Worm (Caenorhabditis elegans) whole organism, young adult: Measurements from ENCODE around the gene F53H4.2.

Experiments
- B0035.1 ChIP-seq: sonication (generic microtip); optimal IDR thresholded peaks from 2 replicates; lab custom pipeline; 2016; ENCODE audit warnings: missing genetic modification characterization, mild to moderate bottlenecking, missing compliant biosample characterization, missing genotype, missing genetic modification reagents
- F22D6.2 ChIP-seq: sonication (generic microtip); optimal IDR thresholded peaks from 2 replicates; lab custom pipeline; 2016; ENCODE audit warnings: mild to moderate bottlenecking, missing genetic modification characterization, missing compliant biosample characterization
- F23B12.7 ChIP-seq: sonication (generic microtip); optimal IDR thresholded peaks from 2 replicates; lab custom pipeline; 2017; ENCODE audit warnings: missing genetic modification characterization, mild to moderate bottlenecking, missing compliant biosample characterization, antibody characterized with exemption, moderate library complexity; ENCODE audit not compliant: insufficient read depth
- F52B5.7 ChIP-seq: sonication (generic microtip); optimal IDR thresholded peaks from 2 replicates; lab custom pipeline; 2016; ENCODE audit warnings: mild to moderate bottlenecking, missing genetic modification characterization, missing compliant biosample characterization
- Y53F4B.3 ChIP-seq: fragments of 200-800 bp; sonication (Bioruptor generic); IDR thresholded peaks from 2 replicates; pipeline ENCODE4 v1.3.6; 2022; ENCODE audit warnings: missing genetic modification reagents, missing genetic modification characterization, missing compliant biosample characterization
- Y95B8A.8 ChIP-seq: fragments of 200-800 bp; sonication (Bioruptor generic); IDR thresholded peaks from 2 replicates; pipeline ENCODE4 v1.3.6; 2022; ENCODE audit warnings: missing genetic modification reagents, missing genetic modification characterization, missing compliant biosample characterization
- ZK185.1 ChIP-seq: sonication (generic microtip); optimal IDR thresholded peaks from 2 replicates; lab custom pipeline; 2016; ENCODE audit warnings: mild to moderate bottlenecking, missing genetic modification characterization, missing compliant biosample characterization; ENCODE audit not compliant: poor library complexity, severe bottlenecking
- bed-1 ChIP-seq: fragments of 200-800 bp; sonication (Bioruptor generic); IDR thresholded peaks from 2 replicates; pipeline ENCODE4 v1.3.6; 2022; ENCODE audit warnings: missing genetic modification reagents, missing genetic modification characterization, missing compliant biosample characterization
- ceh-58 ChIP-seq: fragments of 200-800 bp; sonication (Bioruptor generic); IDR thresholded peaks from 2 replicates; pipeline ENCODE4 v1.3.6; 2022; ENCODE audit warnings: missing genetic modification characterization, missing compliant biosample characterization
- chd-7 ChIP-seq: sonication (generic microtip); optimal IDR thresholded peaks from 2 replicates; lab custom pipeline; 2016; ENCODE audit warnings: mild to moderate bottlenecking, missing genetic modification characterization, moderate library complexity, missing compliant biosample characterization
- dpff-1 ChIP-seq: sonication (generic microtip); optimal IDR thresholded peaks from 2 replicates; lab custom pipeline; 2017; ENCODE audit warnings: mild to moderate bottlenecking, missing genetic modification characterization, missing compliant biosample characterization
- efl-1 ChIP-seq: fragments of 150-350 bp; optimal IDR thresholded peaks from 2 replicates; lab custom pipeline; 2014; ENCODE audit warnings: missing biosample characterization, missing genetic modification reagents, missing genetic modification characterization
- egl-44 ChIP-seq: fragments of 200-800 bp; sonication (Bioruptor generic); IDR thresholded peaks from 2 replicates; pipeline ENCODE4 v1.3.6; 2022; ENCODE audit warnings: missing genetic modification reagents, missing genetic modification characterization, missing compliant biosample characterization
- ekl-4 ChIP-seq: fragments of 200-800 bp; sonication (Bioruptor generic); IDR thresholded peaks from 2 replicates; pipeline ENCODE4 v1.3.6; 2022; ENCODE audit warnings: missing genetic modification reagents, missing genetic modification characterization, missing compliant biosample characterization
- fkh-3 ChIP-seq: sonication (generic microtip); optimal IDR thresholded peaks from 2 replicates; lab custom pipeline; 2016; ENCODE audit warnings: mild to moderate bottlenecking, missing genetic modification characterization, missing compliant biosample characterization
- hlh-12 ChIP-seq: sonication (generic microtip); optimal IDR thresholded peaks from 2 replicates; lab custom pipeline; 2016; ENCODE audit warnings: missing genetic modification characterization, missing compliant biosample characterization
- hmg-20 ChIP-seq: fragments of 200-800 bp; sonication (Bioruptor generic); IDR thresholded peaks from 2 replicates; pipeline ENCODE4 v1.3.6; 2022; ENCODE audit warnings: missing genetic modification reagents, missing genetic modification characterization, missing compliant biosample characterization
- lag-1 ChIP-seq: fragments of 200-800 bp; sonication (Bioruptor generic); IDR thresholded peaks from 2 replicates; pipeline ENCODE4 v1.3.6; 2022; ENCODE audit warnings: missing genetic modification reagents, missing genetic modification characterization, missing compliant biosample characterization
- lin-26 ChIP-seq: fragments of 200-800 bp; sonication (Bioruptor generic); IDR thresholded peaks from 2 replicates; pipeline ENCODE4 v1.3.6; 2022; ENCODE audit warnings: missing genetic modification reagents, missing genetic modification characterization, missing compliant biosample characterization
- lsl-1 ChIP-seq: fragments of 200-800 bp; sonication (Bioruptor generic); optimal IDR thresholded peaks from 2 replicates; lab custom pipeline; 2018; ENCODE audit warnings: mild to moderate bottlenecking, missing genetic modification characterization, moderate library complexity, missing compliant biosample characterization
- mes-4 ChIP-seq: sonication (generic microtip); optimal IDR thresholded peaks from 2 replicates; lab custom pipeline; 2016; ENCODE audit warnings: missing genotype, missing genetic modification characterization, missing compliant biosample characterization
- nfya-1 ChIP-seq: sonication (generic microtip); optimal IDR thresholded peaks from 2 replicates; lab custom pipeline; 2017; ENCODE audit warnings: antibody characterized with exemption, missing compliant biosample characterization, missing genetic modification characterization, borderline replicate concordance; ENCODE audit not compliant: insufficient read depth
- nhr-80 ChIP-seq: sonication (generic microtip); optimal IDR thresholded peaks from 2 replicates; lab custom pipeline; 2016; ENCODE audit warnings: missing genetic modification characterization, missing compliant biosample characterization
- rcor-1 ChIP-seq: fragments of 200-800 bp; sonication (Bioruptor generic); IDR thresholded peaks from 2 replicates; pipeline ENCODE4 v1.3.6; 2022; ENCODE audit warnings: missing genetic modification reagents, missing genetic modification characterization, missing compliant biosample characterization
- repo-1 ChIP-seq: sonication (generic microtip); optimal IDR thresholded peaks from 2 replicates; lab custom pipeline; 2017; ENCODE audit warnings: mild to moderate bottlenecking, missing genetic modification characterization, missing compliant biosample characterization
- rpc-1 ChIP-seq, 2 experiments: fragments of 150-350 bp in 1 of 2; sonication (generic microtip) in 1 of 2; optimal IDR thresholded peaks; 2 replicates each; lab custom pipeline; 2014 to 2018; ENCODE audit warnings: missing biosample characterization in 1 of 2, missing genetic modification characterization in 1 of 2, missing genetic modification reagents in 1 of 2, missing genotype in 1 of 2
- sea-2 ChIP-seq: fragments of 200-800 bp; sonication (Bioruptor generic); IDR thresholded peaks from 2 replicates; pipeline ENCODE4 v1.3.6; 2022; ENCODE audit warnings: missing genetic modification characterization, missing compliant biosample characterization
- somi-1 ChIP-seq: fragments of 200-800 bp; sonication (Bioruptor generic); optimal IDR thresholded peaks from 2 replicates; lab custom pipeline; 2018; ENCODE audit warnings: mild to moderate bottlenecking, missing genetic modification characterization, missing compliant biosample characterization
- tbx-9 ChIP-seq: sonication (generic microtip); optimal IDR thresholded peaks from 2 replicates; lab custom pipeline; 2016; ENCODE audit warnings: borderline replicate concordance, missing genetic modification characterization, inconsistent platforms, missing compliant biosample characterization
- tlf-1 ChIP-seq: fragments of 200-800 bp; sonication (Bioruptor generic); optimal IDR thresholded peaks from 2 replicates; lab custom pipeline; 2018; ENCODE audit warnings: mild to moderate bottlenecking, missing genetic modification characterization, missing compliant biosample characterization
- ztf-22 ChIP-seq: fragments of 200-800 bp; sonication (Bioruptor generic); optimal IDR thresholded peaks from 2 replicates; lab custom pipeline; 2018; ENCODE audit warnings: mild to moderate bottlenecking, missing genetic modification characterization, moderate library complexity, missing compliant biosample characterization
- ztf-6 ChIP-seq: fragments of 200-800 bp; sonication (Bioruptor generic); IDR thresholded peaks from 2 replicates; pipeline ENCODE4 v1.3.6; 2022; ENCODE audit warnings: missing genetic modification reagents, missing genetic modification characterization, missing compliant biosample characterization

The F53H4.2 gene

ce11 chrX:15826866-15827265, 30.1 kb upstream of the F53H4.2 start, which contains the start of gene Y7A5A.9:
TSS of gene Y7A5A.9 (plus strand) at chrX:15827166.
- TF ChIP-seq ztf-22 (GFP tag; lab: Kevin White, UChicago): no peak
- TF ChIP-seq rpc-1 (optimal IDR thresholded peaks at IDR 0.05; lab: Kevin White, UChicago): no peak
- TF ChIP-seq rpc-1 (tag; optimal IDR thresholded peaks at IDR 0.05; lab: Kevin White, UChicago): no peak
- TF ChIP-seq repo-1 (tag; lab: Kevin White, UChicago): no peak
- TF ChIP-seq tlf-1: no peak
- no peak for TF ChIP-seq fkh-3 (tag; lab: Kevin White, UChicago)
- no peak for TF ChIP-seq B0035.1
- TF ChIP-seq somi-1 (GFP tag; lab: Kevin White, UChicago): no peak
- no peak for TF ChIP-seq efl-1 (GFP tag; lab: Kevin White, UChicago)
- TF ChIP-seq ceh-58: no peak
- no peak for TF ChIP-seq Y53F4B.3 (GFP tag; lab: Robert Waterston, UW)
- no peak for TF ChIP-seq lin-26 (GFP tag; lab: Robert Waterston, UW)
- no peak for TF ChIP-seq hlh-12 (tag; lab: Kevin White, UChicago)
- no peak for TF ChIP-seq ekl-4 (GFP tag; lab: Robert Waterston, UW)

ce11 chrX:15828059-15828458, 28.9 kb upstream of the F53H4.2 start, which contains the start of gene Y7A5A.20:
TSS of gene Y7A5A.20 (plus strand) at chrX:15828359.
- TF ChIP-seq F52B5.7 (tag; lab: Kevin White, UChicago) (no peak), bed-1 (GFP tag; lab: Robert Waterston, UW) (no peak), dpff-1 (no peak), repo-1 (tag; lab: Kevin White, UChicago) (no peak), sea-2 (GFP tag; lab: Robert Waterston, UW) (no peak), lsl-1 (no peak), F22D6.2 (tag; lab: Kevin White, UChicago) (no peak), hmg-20 (GFP tag; lab: Robert Waterston, UW) (no peak), egl-44 (GFP tag; lab: Robert Waterston, UW) (no peak), rcor-1 (GFP tag; lab: Robert Waterston, UW) (no peak)

- TF ChIP-seq lag-1 (GFP tag; lab: Robert Waterston, UW): no peak
- no peak for TF ChIP-seq nfya-1
- no peak for TF ChIP-seq Y95B8A.8 (GFP tag; lab: Robert Waterston, UW)
- TF ChIP-seq bed-1 (GFP tag; lab: Robert Waterston, UW): no peak
- TF ChIP-seq ZK185.1 (tag; lab: Kevin White, UChicago): no peak
- no peak for TF ChIP-seq rcor-1 (GFP tag; lab: Robert Waterston, UW)
- no peak for TF ChIP-seq ztf-6 (GFP tag; lab: Robert Waterston, UW)
- TF ChIP-seq hlh-12 (tag; lab: Kevin White, UChicago): no peak
- no peak for TF ChIP-seq chd-7
- TF ChIP-seq mes-4 (tag; lab: Kevin White, UChicago): no peak
- TF ChIP-seq nhr-80 (tag; lab: Kevin White, UChicago): no peak
- TF ChIP-seq F23B12.7: no peak
- TF ChIP-seq, all 124 proteins: peak for 0
Observed at ce11 chrX:15831537-15831936, 25.4 kb upstream of the F53H4.2 start.

- TF ChIP-seq tbx-9 (tag; lab: Kevin White, UChicago): no peak
- peak; percentile 69 for TF ChIP-seq nhr-80 (tag; lab: Kevin White, UChicago)
Observed at ce11 chrX:15838496-15838948, 18.4 kb upstream of the F53H4.2 start, which contains the start of gene acox-1.6. TSS of gene acox-1.6 (minus strand) at chrX:15838546.
